Worm (Caenorhabditis elegans) whole organism, L1 larva: Measurements from ENCODE around the gene srh-59.

Experiments
- C34B4.2 ChIP-seq: sonication (generic microtip); optimal IDR thresholded peaks from 2 replicates; lab custom pipeline; 2017; ENCODE audit warnings: mild to moderate bottlenecking, missing genetic modification characterization, missing compliant biosample characterization
- Y116A8C.19 ChIP-seq: sonication (generic microtip); optimal IDR thresholded peaks from 2 replicates; lab custom pipeline; 2016; ENCODE audit warnings: missing compliant biosample characterization, missing genetic modification characterization, borderline replicate concordance
- ceh-90 ChIP-seq: sonication (generic microtip); optimal IDR thresholded peaks from 2 replicates; lab custom pipeline; 2016; ENCODE audit warnings: missing genetic modification characterization, missing compliant biosample characterization
- efl-1 ChIP-seq, 4 experiments: fragments of 150-350 bp; optimal IDR thresholded peaks in 3 of 4; peaks in 1 of 4; 1 replicate in 1 of 4; 2 replicates in 3 of 4; lab custom pipeline; 2014; ENCODE audit warnings: missing biosample characterization in 2 of 4, missing genetic modification characterization in 2 of 4, missing genetic modification reagents in 2 of 4
- efl-3 ChIP-seq: fragments of 200-800 bp; sonication (Bioruptor generic); optimal IDR thresholded peaks from 2 replicates; lab custom pipeline; 2018; ENCODE audit warnings: mild to moderate bottlenecking, missing genetic modification characterization, missing compliant biosample characterization
- egl-13 ChIP-seq: sonication (generic microtip); optimal IDR thresholded peaks from 2 replicates; lab custom pipeline; 2016; ENCODE audit warnings: missing genotype, missing genetic modification reagents, missing genetic modification characterization, missing compliant biosample characterization
- elt-3 ChIP-seq, 6 experiments: fragments of 150-350 bp in 1 of 6; sonication (generic microtip); optimal IDR thresholded peaks; 2 replicates each; lab custom pipeline; 2017 to 2018; ENCODE audit warnings: missing biosample characterization in 6 of 6, missing genetic modification characterization in 6 of 6, inconsistent platforms in 1 of 6
- fkh-10 ChIP-seq: sonication (generic microtip); optimal IDR thresholded peaks from 2 replicates; lab custom pipeline; 2017; ENCODE audit warnings: missing biosample characterization, missing genetic modification reagents, missing genetic modification characterization
- fkh-8 ChIP-seq: sonication (generic microtip); optimal IDR thresholded peaks from 2 replicates; lab custom pipeline; 2016; ENCODE audit warnings: mild to moderate bottlenecking, missing genetic modification characterization, missing compliant biosample characterization
- hpl-2 ChIP-seq: fragments of 150-350 bp; optimal IDR thresholded peaks from 2 replicates; lab custom pipeline; 2014; ENCODE audit warnings: missing biosample characterization, missing genetic modification reagents, missing genetic modification characterization
- irx-1 ChIP-seq: sonication (generic microtip); optimal IDR thresholded peaks from 2 replicates; lab custom pipeline; 2016; ENCODE audit warnings: missing genetic modification characterization, missing compliant biosample characterization
- jun-1 ChIP-seq: fragments of 150-350 bp; optimal IDR thresholded peaks from 2 replicates; lab custom pipeline; 2014; ENCODE audit warnings: missing biosample characterization, missing genetic modification reagents, missing genetic modification characterization
- lin-13 ChIP-seq: fragments of 150-350 bp; optimal IDR thresholded peaks from 2 replicates; lab custom pipeline; 2014; ENCODE audit warnings: missing biosample characterization, missing genetic modification reagents, missing genetic modification characterization
- lin-14 ChIP-seq: fragments of 200-800 bp; sonication (Bioruptor generic); optimal IDR thresholded peaks from 2 replicates; lab custom pipeline; 2018; ENCODE audit warnings: mild to moderate bottlenecking, missing genetic modification characterization, moderate library complexity, missing compliant biosample characterization
- lin-15B ChIP-seq: fragments of 150-350 bp; sonication (generic microtip); optimal IDR thresholded peaks from 3 replicates; lab custom pipeline; 2014; ENCODE audit warnings: missing biosample characterization, missing genetic modification characterization
- lir-3 ChIP-seq: sonication (generic microtip); optimal IDR thresholded peaks from 2 replicates; lab custom pipeline; 2016; ENCODE audit warnings: mild to moderate bottlenecking, missing genetic modification characterization, moderate library complexity, missing compliant biosample characterization; ENCODE audit not compliant: poor library complexity
- mab-9 ChIP-seq: fragments of 200-800 bp; sonication (Bioruptor generic); IDR thresholded peaks from 2 replicates; pipeline ENCODE4 v1.3.6; 2022; ENCODE audit warnings: missing genetic modification reagents, missing genetic modification characterization, missing compliant biosample characterization
- nhr-12 ChIP-seq: sonication (generic microtip); optimal IDR thresholded peaks from 2 replicates; lab custom pipeline; 2017; ENCODE audit warnings: missing biosample characterization, missing genetic modification characterization
- nhr-237 ChIP-seq: fragments of 150-350 bp; optimal IDR thresholded peaks from 2 replicates; lab custom pipeline; 2014; ENCODE audit warnings: missing biosample characterization, missing genetic modification characterization
- nhr-47 ChIP-seq: sonication (generic microtip); optimal IDR thresholded peaks from 2 replicates; lab custom pipeline; 2016; ENCODE audit warnings: mild to moderate bottlenecking, missing genetic modification characterization, moderate library complexity, missing compliant biosample characterization
- nhr-71 ChIP-seq: sonication (generic microtip); optimal IDR thresholded peaks from 2 replicates; lab custom pipeline; 2016; ENCODE audit warnings: mild to moderate bottlenecking, missing genetic modification characterization, moderate library complexity, missing compliant biosample characterization
- nhr-76 ChIP-seq: sonication (generic microtip); optimal IDR thresholded peaks from 2 replicates; lab custom pipeline; 2017; ENCODE audit warnings: missing biosample characterization, missing genetic modification characterization
- pag-3 ChIP-seq: sonication (generic microtip); optimal IDR thresholded peaks from 2 replicates; lab custom pipeline; 2017; ENCODE audit warnings: missing genetic modification characterization, mild to moderate bottlenecking, missing compliant biosample characterization, antibody characterized with exemption, borderline replicate concordance; ENCODE audit not compliant: insufficient read depth
- rnt-1 ChIP-seq: sonication (generic microtip); optimal IDR thresholded peaks from 2 replicates; lab custom pipeline; 2016; ENCODE audit warnings: mild to moderate bottlenecking, missing genetic modification characterization, moderate library complexity, missing compliant biosample characterization
- snpc-4 ChIP-seq: fragments of 150-350 bp; optimal IDR thresholded peaks from 2 replicates; lab custom pipeline; 2014; ENCODE audit warnings: missing biosample characterization, missing genetic modification characterization
- snu-23 ChIP-seq: sonication (generic microtip); optimal IDR thresholded peaks from 2 replicates; lab custom pipeline; 2016; ENCODE audit warnings: missing genetic modification characterization, missing compliant biosample characterization
- swsn-7 ChIP-seq: sonication (generic microtip); optimal IDR thresholded peaks from 2 replicates; lab custom pipeline; 2016; ENCODE audit warnings: missing genetic modification characterization, missing compliant biosample characterization
- unc-62 ChIP-seq: fragments of 150-350 bp; optimal IDR thresholded peaks from 2 replicates; lab custom pipeline; 2014; ENCODE audit warnings: missing biosample characterization, missing genetic modification reagents, missing genetic modification characterization
- unc-86 ChIP-seq: sonication (generic microtip); optimal IDR thresholded peaks from 2 replicates; lab custom pipeline; 2016; ENCODE audit warnings: missing genetic modification characterization, missing compliant biosample characterization
- xbp-1 ChIP-seq: sonication (generic microtip); optimal IDR thresholded peaks from 2 replicates; lab custom pipeline; 2016; ENCODE audit warnings: missing genetic modification characterization, missing compliant biosample characterization
- ztf-4 ChIP-seq: fragments of 150-350 bp; optimal IDR thresholded peaks from 2 replicates; lab custom pipeline; 2014; ENCODE audit warnings: missing biosample characterization, missing genetic modification characterization

Gene srh-59

ce11 chrII:3595339-3595738 lies 13.5 kb downstream of the srh-59 start, which contains the start of gene Y49F6A.12:
Gene Y49F6A.12, plus strand, starts transcription at chrII:3595639.
- no peak for TF ChIP-seq nhr-12
- no peak for TF ChIP-seq pag-3 (tag; lab: Kevin White, UChicago)
- TF ChIP-seq elt-3 (tag; optimal IDR thresholded peaks at IDR 0.05; lab: Kevin White, UChicago), result no peak
- TF ChIP-seq efl-1 (optimal IDR thresholded peaks at IDR 0.05; lab: Kevin White, UChicago), result no peak
- no peak for TF ChIP-seq efl-1 (GFP tag; optimal IDR thresholded peaks at IDR 0.05 in 1 of 2; lab: Kevin White, UChicago)
- TF ChIP-seq jun-1, result no peak
- TF ChIP-seq C34B4.2 (tag; lab: Kevin White, UChicago), result no peak
- no peak for TF ChIP-seq ztf-4 (tag; lab: Kevin White, UChicago)
- no peak for TF ChIP-seq snu-23 (GFP tag; lab: Kevin White, UChicago)
- no peak for TF ChIP-seq nhr-47 (tag; lab: Kevin White, UChicago)
- no peak for TF ChIP-seq ceh-90
- TF ChIP-seq nhr-71 (tag; lab: Kevin White, UChicago), result no peak
- TF ChIP-seq, all 84 proteins: peak for 0

ce11 chrII:3598721-3599120 lies 16.9 kb downstream of the srh-59 start, which contains the start of gene Y49F6A.11:
Gene Y49F6A.11, minus strand, starts transcription at chrII:3598821.
- TF ChIP-seq lir-3 (tag; lab: Kevin White, UChicago) (no peak), lin-13 (GFP tag; lab: Kevin White, UChicago) (no peak), nhr-71 (tag; lab: Kevin White, UChicago) (no peak), C34B4.2 (tag; lab: Kevin White, UChicago) (no peak)

ce11 chrII:3604578-3604977 lies 22.7 kb downstream of the srh-59 start:
- TF ChIP-seq rnt-1 (tag; lab: Kevin White, UChicago) (no peak), lin-14 (GFP tag; lab: Kevin White, UChicago) (no peak)

ce11 chrII:3609764-3610163 lies 27.9 kb downstream of the srh-59 start, which contains the start of gene Y49F6A.5:
Gene Y49F6A.5, minus strand, starts transcription at chrII:3609864.
- TF ChIP-seq fkh-8 (no peak), nhr-237 (tag; lab: Kevin White, UChicago) (no peak)

ce11 chrII:3616615-3617014 lies 34.8 kb downstream of the srh-59 start:
- no peak for TF ChIP-seq irx-1 (tag; lab: Kevin White, UChicago)
- peak; percentile 42 for TF ChIP-seq xbp-1 (tag; lab: Kevin White, UChicago)
- no peak for TF ChIP-seq Y116A8C.19 (tag; lab: Kevin White, UChicago)

ce11 chrII:3617512-3617911 lies 35.7 kb downstream of the srh-59 start, which contains the start of gene F40E12.1:
Gene F40E12.1, plus strand, starts transcription at chrII:3617812.
- TF ChIP-seq efl-1 (optimal IDR thresholded peaks at IDR 0.05; lab: Kevin White, UChicago), result no peak
- TF ChIP-seq efl-1 (GFP tag; optimal IDR thresholded peaks at IDR 0.05 in 1 of 2; lab: Kevin White, UChicago), result no peak
- no peak for TF ChIP-seq efl-3
- no peak for TF ChIP-seq C34B4.2 (tag; lab: Kevin White, UChicago)
- TF ChIP-seq unc-86 (tag; lab: Kevin White, UChicago), result no peak
- TF ChIP-seq pag-3 (tag; lab: Kevin White, UChicago), result no peak
- TF ChIP-seq snu-23 (GFP tag; lab: Kevin White, UChicago), result no peak
- no peak for TF ChIP-seq lin-13 (GFP tag; lab: Kevin White, UChicago)
- TF ChIP-seq lin-15B (tag; lab: Kevin White, UChicago), result no peak
- TF ChIP-seq unc-62 (GFP tag; lab: Kevin White, UChicago), result no peak
- no peak for TF ChIP-seq nhr-76
- TF ChIP-seq egl-13 (tag; lab: Kevin White, UChicago), result no peak
- TF ChIP-seq mab-9 (GFP tag; lab: Robert Waterston, UW), result no peak
- no peak for TF ChIP-seq swsn-7 (tag; lab: Kevin White, UChicago)
- TF ChIP-seq hpl-2, result no peak
- no peak for TF ChIP-seq snpc-4 (tag; lab: Kevin White, UChicago)
- no peak for TF ChIP-seq xbp-1 (tag; lab: Kevin White, UChicago)
- TF ChIP-seq nhr-12, result no peak
- no peak for TF ChIP-seq fkh-10 (GFP tag; lab: Kevin White, UChicago)
